Worm (Caenorhabditis elegans) whole organism, L1 larva: ENCODE data around the gene nhr-137.

Experiments used
- C16A3.4 ChIP-seq: fragments of 150-350 bp; optimal IDR thresholded peaks from 2 replicates; lab custom pipeline; 2014; ENCODE audit warnings: missing biosample characterization, missing genetic modification characterization
- C34B4.2 ChIP-seq: sonication (generic microtip); optimal IDR thresholded peaks from 2 replicates; lab custom pipeline; 2017; ENCODE audit warnings: mild to moderate bottlenecking, missing genetic modification characterization, missing compliant biosample characterization
- blmp-1 ChIP-seq: fragments of 150-350 bp; optimal IDR thresholded peaks from 2 replicates; lab custom pipeline; 2014; ENCODE audit warnings: missing biosample characterization, missing genetic modification characterization
- ceh-63 ChIP-seq: fragments of 200-800 bp; sonication (Bioruptor generic); optimal IDR thresholded peaks from 2 replicates; lab custom pipeline; 2018; ENCODE audit warnings: mild to moderate bottlenecking, missing genetic modification characterization, missing compliant biosample characterization
- ceh-88 ChIP-seq: fragments of 200-800 bp; sonication (Bioruptor generic); IDR thresholded peaks from 2 replicates; pipeline ENCODE4 v1.3.6; 2022; ENCODE audit warnings: missing genetic modification characterization, missing compliant biosample characterization
- dsc-1 ChIP-seq: sonication (generic microtip); optimal IDR thresholded peaks from 2 replicates; lab custom pipeline; 2016; ENCODE audit warnings: mild to moderate bottlenecking, missing genetic modification characterization, missing compliant biosample characterization
- efl-1 ChIP-seq, 4 experiments: fragments of 150-350 bp; optimal IDR thresholded peaks in 3 of 4; peaks in 1 of 4; 1 replicate in 1 of 4; 2 replicates in 3 of 4; lab custom pipeline; 2014; ENCODE audit warnings: missing biosample characterization in 2 of 4, missing genetic modification characterization in 2 of 4, missing genetic modification reagents in 2 of 4
- egl-13 ChIP-seq: sonication (generic microtip); optimal IDR thresholded peaks from 2 replicates; lab custom pipeline; 2016; ENCODE audit warnings: missing genotype, missing genetic modification reagents, missing genetic modification characterization, missing compliant biosample characterization
- elt-2 ChIP-seq: sonication (generic microtip); optimal IDR thresholded peaks from 2 replicates; lab custom pipeline; 2016; ENCODE audit warnings: missing genetic modification characterization, mild to moderate bottlenecking, inconsistent platforms, missing compliant biosample characterization, missing genetic modification reagents
- elt-3 ChIP-seq, 6 experiments: fragments of 150-350 bp in 1 of 6; sonication (generic microtip); optimal IDR thresholded peaks; 2 replicates each; lab custom pipeline; 2017 to 2018; ENCODE audit warnings: missing biosample characterization in 6 of 6, missing genetic modification characterization in 6 of 6, inconsistent platforms in 1 of 6
- ets-5 ChIP-seq: fragments of 200-800 bp; sonication (Bioruptor generic); IDR thresholded peaks from 2 replicates; pipeline ENCODE4 v1.3.6; 2022; ENCODE audit warnings: missing genetic modification characterization, missing compliant biosample characterization
- fkh-8 ChIP-seq: sonication (generic microtip); optimal IDR thresholded peaks from 2 replicates; lab custom pipeline; 2016; ENCODE audit warnings: mild to moderate bottlenecking, missing genetic modification characterization, missing compliant biosample characterization
- fos-1 ChIP-seq: fragments of 150-350 bp; optimal IDR thresholded peaks from 2 replicates; lab custom pipeline; 2014; ENCODE audit warnings: missing biosample characterization, missing genetic modification characterization
- grh-1 ChIP-seq: fragments of 200-800 bp; sonication (Bioruptor generic); IDR thresholded peaks from 2 replicates; pipeline ENCODE4 v1.3.6; 2022; ENCODE audit warnings: missing genetic modification reagents, missing genetic modification characterization, missing compliant biosample characterization
- hlh-17 ChIP-seq: fragments of 200-800 bp; sonication (Bioruptor generic); optimal IDR thresholded peaks from 2 replicates; lab custom pipeline; 2018; ENCODE audit warnings: missing genetic modification characterization, mild to moderate bottlenecking, missing compliant biosample characterization, moderate library complexity, borderline replicate concordance
- lin-13 ChIP-seq: fragments of 150-350 bp; optimal IDR thresholded peaks from 2 replicates; lab custom pipeline; 2014; ENCODE audit warnings: missing biosample characterization, missing genetic modification reagents, missing genetic modification characterization
- lin-14 ChIP-seq: fragments of 200-800 bp; sonication (Bioruptor generic); optimal IDR thresholded peaks from 2 replicates; lab custom pipeline; 2018; ENCODE audit warnings: mild to moderate bottlenecking, missing genetic modification characterization, moderate library complexity, missing compliant biosample characterization
- lin-35 ChIP-seq, 2 experiments: fragments of 150-350 bp; optimal IDR thresholded peaks; 2 replicates each; lab custom pipeline; 2014; ENCODE audit warnings: missing biosample characterization in 2 of 2, missing genetic modification characterization in 2 of 2, missing genetic modification reagents in 2 of 2
- lin-39 ChIP-seq: fragments of 150-350 bp; optimal IDR thresholded peaks from 2 replicates; lab custom pipeline; 2014; ENCODE audit warnings: missing biosample characterization, missing genetic modification reagents, missing genetic modification characterization
- lir-3 ChIP-seq: sonication (generic microtip); optimal IDR thresholded peaks from 2 replicates; lab custom pipeline; 2016; ENCODE audit warnings: mild to moderate bottlenecking, missing genetic modification characterization, moderate library complexity, missing compliant biosample characterization; ENCODE audit not compliant: poor library complexity
- lsy-2 ChIP-seq, 2 experiments: fragments of 150-350 bp; optimal IDR thresholded peaks; 2 replicates each; lab custom pipeline; 2014; ENCODE audit warnings: missing biosample characterization in 2 of 2, missing genetic modification characterization in 2 of 2
- mab-9 ChIP-seq: fragments of 200-800 bp; sonication (Bioruptor generic); IDR thresholded peaks from 2 replicates; pipeline ENCODE4 v1.3.6; 2022; ENCODE audit warnings: missing genetic modification reagents, missing genetic modification characterization, missing compliant biosample characterization
- mep-1 ChIP-seq: fragments of 150-350 bp; optimal IDR thresholded peaks from 2 replicates; lab custom pipeline; 2014; ENCODE audit warnings: missing biosample characterization, missing genetic modification characterization
- nhr-11 ChIP-seq: fragments of 150-350 bp; optimal IDR thresholded peaks from 2 replicates; lab custom pipeline; 2014; ENCODE audit warnings: missing biosample characterization, missing genetic modification characterization
- nhr-12 ChIP-seq: sonication (generic microtip); optimal IDR thresholded peaks from 2 replicates; lab custom pipeline; 2017; ENCODE audit warnings: missing biosample characterization, missing genetic modification characterization
- nhr-19 ChIP-seq: fragments of 200-800 bp; sonication (Bioruptor generic); conservative IDR thresholded peaks from 2 replicates; pipeline ENCODE4 v1.3.6; 2022; ENCODE audit warnings: missing genetic modification characterization, missing compliant biosample characterization
- nhr-20 ChIP-seq: sonication (generic microtip); optimal IDR thresholded peaks from 2 replicates; lab custom pipeline; 2016; ENCODE audit warnings: mild to moderate bottlenecking, missing genetic modification characterization, missing compliant biosample characterization
- nhr-47 ChIP-seq: sonication (generic microtip); optimal IDR thresholded peaks from 2 replicates; lab custom pipeline; 2016; ENCODE audit warnings: mild to moderate bottlenecking, missing genetic modification characterization, moderate library complexity, missing compliant biosample characterization
- nhr-84 ChIP-seq: sonication (generic microtip); optimal IDR thresholded peaks from 2 replicates; lab custom pipeline; 2017; ENCODE audit warnings: missing biosample characterization, missing genetic modification characterization
- nhr-85 ChIP-seq: sonication (generic microtip); peaks from one replicate; lab custom pipeline; 2016; ENCODE audit warnings: missing genetic modification characterization, inconsistent platforms, missing compliant biosample characterization
- nhr-90 ChIP-seq: sonication (generic microtip); optimal IDR thresholded peaks from 2 replicates; lab custom pipeline; 2016; ENCODE audit warnings: mild to moderate bottlenecking, missing genetic modification characterization, missing compliant biosample characterization; ENCODE audit not compliant: poor library complexity
- rnt-1 ChIP-seq: sonication (generic microtip); optimal IDR thresholded peaks from 2 replicates; lab custom pipeline; 2016; ENCODE audit warnings: mild to moderate bottlenecking, missing genetic modification characterization, moderate library complexity, missing compliant biosample characterization
- snu-23 ChIP-seq: sonication (generic microtip); optimal IDR thresholded peaks from 2 replicates; lab custom pipeline; 2016; ENCODE audit warnings: missing genetic modification characterization, missing compliant biosample characterization
- sox-4 ChIP-seq: sonication (generic microtip); optimal IDR thresholded peaks from 2 replicates; lab custom pipeline; 2016; ENCODE audit warnings: missing genetic modification characterization, missing compliant biosample characterization
- zip-4 ChIP-seq: fragments of 200-800 bp; sonication (Bioruptor generic); optimal IDR thresholded peaks from 2 replicates; lab custom pipeline; 2018; ENCODE audit warnings: mild to moderate bottlenecking, missing genetic modification characterization, moderate library complexity, missing compliant biosample characterization
- ztf-11 ChIP-seq, 2 experiments: sonication (generic microtip); optimal IDR thresholded peaks; 2 replicates each; lab custom pipeline; 2016 to 2017; ENCODE audit warnings: missing genetic modification characterization in 2 of 2, missing biosample characterization in 1 of 2, missing compliant biosample characterization in 1 of 2

nhr-137 gene

ce11 chrX:6653173-6653572 is 15.6 kb downstream of the nhr-137 start (continued):
- TF ChIP-seq ceh-63 (GFP tag; lab: Kevin White, UChicago) = no peak
- TF ChIP-seq ceh-88 (GFP tag; lab: Robert Waterston, UW) = no peak
- TF ChIP-seq fkh-8 (tag; lab: Kevin White, UChicago) = no peak
- TF ChIP-seq blmp-1 (tag; lab: Kevin White, UChicago) = peak; percentile 48
- TF ChIP-seq nhr-47 (tag; lab: Kevin White, UChicago) = no peak
- no peak for TF ChIP-seq nhr-12 (tag; lab: Kevin White, UChicago)
- peak; percentile 37 for TF ChIP-seq nhr-85 (tag; lab: Kevin White, UChicago)
- no peak for TF ChIP-seq zip-4
- TF ChIP-seq hlh-17 (GFP tag; lab: Kevin White, UChicago) = no peak
- peak; percentile 39 for TF ChIP-seq nhr-20 (tag; lab: Kevin White, UChicago)
- TF ChIP-seq lin-14 (GFP tag; lab: Kevin White, UChicago) = peak; percentile 49
- no peak for TF ChIP-seq efl-1 (optimal IDR thresholded peaks at IDR 0.05; lab: Kevin White, UChicago)
- TF ChIP-seq efl-1 (GFP tag; optimal IDR thresholded peaks at IDR 0.05 in 1 of 2; lab: Kevin White, UChicago) = peak in 1 of 2 experiments; percentile 35

- no peak for TF ChIP-seq lin-13
- TF ChIP-seq efl-1 (optimal IDR thresholded peaks at IDR 0.05; lab: Kevin White, UChicago) = no peak
- TF ChIP-seq efl-1 (GFP tag; optimal IDR thresholded peaks at IDR 0.05 in 1 of 2; lab: Kevin White, UChicago) = peak in 1 of 2 experiments; percentile 79
- TF ChIP-seq ceh-63 (GFP tag; lab: Kevin White, UChicago) = no peak
- TF ChIP-seq lsy-2 (tag; optimal IDR thresholded peaks at IDR 0.05; lab: Kevin White, UChicago) = no peak
- TF ChIP-seq lin-14 (GFP tag; lab: Kevin White, UChicago) = peak; percentile 15
- no peak for TF ChIP-seq nhr-19
- no peak for TF ChIP-seq nhr-11
- peak; percentile 0 for TF ChIP-seq nhr-90 (tag; lab: Kevin White, UChicago)
- peak in 1 of 6 experiments; percentile 31 for TF ChIP-seq elt-3 (tag; optimal IDR thresholded peaks at IDR 0.05; lab: Kevin White, UChicago)
- no peak for TF ChIP-seq sox-4 (tag; lab: Kevin White, UChicago)
- no peak for TF ChIP-seq lir-3 (tag; lab: Kevin White, UChicago)
- TF ChIP-seq ztf-11 (tag; optimal IDR thresholded peaks at IDR 0.05; lab: Kevin White, UChicago) = no peak
- peak; percentile 49 for TF ChIP-seq blmp-1 (tag; lab: Kevin White, UChicago)
- TF ChIP-seq mab-9 = no peak
- no peak for TF ChIP-seq rnt-1
- TF ChIP-seq nhr-84 (tag; lab: Kevin White, UChicago) = no peak
Observed at ce11 chrX:6649573-6649972, 19.2 kb downstream of the nhr-137 start.

DNA sequence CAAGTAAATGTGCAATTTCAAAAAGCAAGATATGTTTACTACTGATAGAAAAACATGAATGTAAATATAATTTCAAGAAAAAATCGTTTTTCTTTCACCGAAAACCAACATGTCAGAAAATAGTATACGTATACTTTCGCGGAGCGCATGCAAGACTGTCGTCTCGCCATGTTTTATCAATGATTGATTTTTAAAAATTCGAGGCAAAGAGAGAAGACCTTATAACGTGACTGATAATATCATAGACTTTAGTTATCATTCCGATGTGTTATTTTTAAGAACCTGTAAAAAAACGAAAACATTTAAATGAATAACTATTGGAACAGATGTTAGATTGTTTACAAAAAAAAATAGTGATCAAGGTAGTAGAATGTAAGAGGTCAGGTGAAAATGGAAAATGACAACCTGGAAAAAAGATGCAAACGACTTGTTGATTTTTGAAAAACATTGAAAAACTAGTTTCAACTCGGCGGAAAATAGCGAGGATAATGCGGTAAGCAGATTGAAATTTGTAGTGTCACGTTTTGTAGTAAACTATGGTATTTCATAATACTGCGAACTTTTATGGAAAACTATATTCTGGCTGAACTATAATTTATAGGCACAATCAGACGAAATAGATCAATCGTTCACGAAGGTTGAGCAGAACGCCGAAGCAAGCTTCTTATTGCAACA is 22.3 kb downstream of the nhr-137 start:
- peak; percentile 5 for TF ChIP-seq mep-1
- TF ChIP-seq elt-2 (tag; lab: Kevin White, UChicago) = peak; percentile 46
- TF ChIP-seq dsc-1 (tag; lab: Kevin White, UChicago) = no peak
- no peak for TF ChIP-seq fos-1 (tag; lab: Kevin White, UChicago)
- TF ChIP-seq nhr-20 (tag; lab: Kevin White, UChicago) = peak; percentile 72
- peak; percentile 51; the same call in 1 of the 2 replicates for TF ChIP-seq grh-1 (GFP tag; lab: Robert Waterston, UW)
- TF ChIP-seq ets-5 (GFP tag; lab: Robert Waterston, UW) = no peak
- TF ChIP-seq nhr-11 = no peak
- no peak for TF ChIP-seq C16A3.4 (tag; lab: Kevin White, UChicago)
- TF ChIP-seq egl-13 = no peak
- peak; percentile 50 for TF ChIP-seq snu-23
- TF ChIP-seq nhr-85 (tag; lab: Kevin White, UChicago) = peak; percentile 19
- TF ChIP-seq efl-1 (optimal IDR thresholded peaks at IDR 0.05; lab: Kevin White, UChicago) = no peak
- peak in 1 of 2 experiments; percentile 41 for TF ChIP-seq efl-1 (GFP tag; optimal IDR thresholded peaks at IDR 0.05 in 1 of 2; lab: Kevin White, UChicago)
- no peak for TF ChIP-seq C34B4.2 (tag; lab: Kevin White, UChicago)
- peak in 1 of 2 experiments; percentile 27 for TF ChIP-seq lin-35 (GFP tag; optimal IDR thresholded peaks at IDR 0.05; lab: Kevin White, UChicago)
- TF ChIP-seq lin-39 (tag; lab: Kevin White, UChicago) = no peak
- no peak for TF ChIP-seq ztf-11 (tag; optimal IDR thresholded peaks at IDR 0.05; lab: Kevin White, UChicago)
